Worm (Caenorhabditis elegans) whole organism, L4/young adult: ENCODE results near the gene enpl-1.

ENCODE experiments used
- W03F9.2 ChIP-seq: fragments of 150-350 bp; optimal IDR thresholded peaks from 2 replicates; lab custom pipeline; 2014; ENCODE audit warnings: missing biosample characterization, missing genetic modification characterization
- dao-5 ChIP-seq: sonication (generic microtip); optimal IDR thresholded peaks from 2 replicates; lab custom pipeline; 2016; ENCODE audit warnings: missing genotype, missing genetic modification characterization, moderate library complexity, missing compliant biosample characterization
- him-1 ChIP-seq: sonication (generic microtip); optimal IDR thresholded peaks from 2 replicates; lab custom pipeline; 2016; ENCODE audit warnings: missing genotype, missing genetic modification reagents, missing genetic modification characterization, missing compliant biosample characterization

DNA sequence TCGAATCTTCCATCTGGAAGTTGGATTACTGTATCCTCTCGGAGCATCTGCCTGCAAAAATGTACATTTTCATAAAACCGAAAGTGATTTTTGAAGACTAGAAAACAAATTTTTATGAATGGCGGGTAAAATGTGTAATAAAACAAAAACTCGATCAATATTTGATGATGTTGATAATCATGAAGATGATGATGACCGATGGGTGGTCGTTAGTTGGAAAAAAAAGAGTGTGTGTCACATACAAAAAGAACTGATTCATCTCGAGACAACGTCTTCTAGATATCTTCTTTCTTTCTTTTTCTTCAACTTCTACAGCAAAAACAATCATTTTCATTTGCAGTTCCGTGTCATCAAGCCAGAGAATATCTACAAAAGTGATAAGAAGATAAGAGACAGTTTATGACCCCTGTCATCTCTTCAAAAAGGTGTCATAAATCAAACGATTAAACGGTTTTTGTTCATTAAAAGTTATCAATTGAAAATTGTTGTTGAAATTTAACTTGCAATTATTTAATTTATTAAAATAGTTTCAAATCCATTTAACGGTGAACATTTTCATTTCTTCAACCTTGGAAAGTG lies 26.5 kb upstream of the enpl-1 start, which contains the start of gene bcc-1:
- TF ChIP-seq dao-5 (tag; lab: Kevin White, UChicago) (no peak), him-1 (tag; lab: Kevin White, UChicago) (no peak), W03F9.2 (tag; lab: Kevin White, UChicago) (no peak)
